Fruit fly (Drosophila melanogaster): ENCODE data around the gene CG7142.

CG7142 gene

DNA sequence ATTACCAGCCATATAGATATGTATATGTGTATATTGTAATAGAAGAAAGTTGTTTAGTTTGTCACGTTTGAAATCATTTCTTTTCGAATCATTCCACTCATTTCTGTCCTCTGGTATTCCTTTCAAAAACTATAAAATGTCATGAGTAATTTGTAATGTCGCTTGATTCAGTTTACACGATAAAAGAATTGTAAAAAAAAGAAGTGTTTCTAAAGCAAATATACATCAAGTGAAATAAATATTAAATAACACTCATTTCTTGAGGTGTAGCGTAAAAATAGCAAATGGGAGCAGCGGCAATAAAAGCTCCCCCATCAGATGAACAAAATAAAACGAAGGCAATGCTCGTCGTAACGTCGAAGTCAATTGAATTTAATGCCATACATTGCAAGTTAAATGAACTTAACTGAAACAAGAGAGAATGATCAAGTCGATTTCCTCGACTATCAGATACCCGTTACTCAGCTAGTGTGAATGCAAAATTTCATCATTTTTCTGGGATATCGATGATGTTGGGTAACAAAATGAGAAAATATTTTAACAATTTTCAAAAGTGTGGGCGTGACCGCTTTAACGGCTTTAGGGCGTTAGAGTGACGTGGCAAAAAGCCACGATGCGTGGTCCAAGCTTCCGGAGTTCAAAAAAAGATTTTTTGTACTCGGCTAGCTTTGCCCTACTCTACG lies 16.1 kb upstream of the CG7142 start (continued):
- TF ChIP-seq Gug (GFP tag; IDR thresholded peaks at IDR 0.05) (no peak), CG10631 (GFP tag; optimal IDR thresholded peaks at IDR 0.05) (peak; percentile 9), fd59A (GFP tag; optimal IDR thresholded peaks at IDR 0.05) (no peak), ss (GFP tag; optimal IDR thresholded peaks at IDR 0.05) (peak in 1 of 2 experiments; percentile 28), Met (GFP tag; optimal IDR thresholded peaks at IDR 0.05) (peak; percentile 11), fd85E (GFP tag; optimal IDR thresholded peaks at IDR 0.05) (no peak), topi (GFP tag; optimal IDR thresholded peaks at IDR 0.05) (peak; percentile 3), CG15336 (GFP tag; IDR thresholded peaks at IDR 0.05) (peak; percentile 44), Ets96B (tag; optimal IDR thresholded peaks at IDR 0.05) (peak; percentile 54)

DNA sequence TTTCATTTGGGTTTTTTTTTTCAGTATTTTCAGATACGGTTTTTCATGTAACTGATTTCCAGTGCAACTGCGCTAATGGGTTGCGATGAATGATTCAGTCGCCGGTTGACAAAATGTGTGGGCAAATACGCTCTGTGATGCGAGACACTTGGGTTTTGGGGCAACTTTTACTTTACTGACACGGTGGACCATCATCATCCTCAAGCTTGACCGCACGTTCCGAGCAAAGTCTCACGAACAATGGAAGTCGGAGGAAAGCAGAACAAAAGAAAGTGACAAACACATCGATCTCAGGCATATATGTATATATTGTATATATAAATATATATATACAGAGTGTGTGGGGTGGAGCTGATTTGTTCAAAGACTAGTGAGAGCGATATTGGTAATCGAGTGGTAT lies 15.2 kb upstream of the CG7142 start:
- peak; percentile 9 for TF ChIP-seq Sox102F (GFP tag; optimal IDR thresholded peaks at IDR 0.05)
- no peak for TF ChIP-seq esn (GFP tag; optimal IDR thresholded peaks at IDR 0.05)
- TF ChIP-seq fd59A (GFP tag; optimal IDR thresholded peaks at IDR 0.05), result no peak
- no peak for TF ChIP-seq CG31627 (GFP tag; optimal IDR thresholded peaks at IDR 0.05)
- TF ChIP-seq vri (GFP tag; optimal IDR thresholded peaks at IDR 0.05), result no peak
- peak; percentile 23 for TF ChIP-seq CG6808 (GFP tag; optimal IDR thresholded peaks at IDR 0.05)
- TF ChIP-seq Hr39 (GFP tag; optimal IDR thresholded peaks at IDR 0.05), result no peak
- TF ChIP-seq CG10669 (GFP tag; optimal IDR thresholded peaks at IDR 0.05), result no peak
- TF ChIP-seq acj6 (GFP tag; optimal IDR thresholded peaks at IDR 0.05), result no peak
- TF ChIP-seq Met (GFP tag; optimal IDR thresholded peaks at IDR 0.05), result no peak
- no peak for TF ChIP-seq CG32006 (GFP tag; optimal IDR thresholded peaks at IDR 0.05)
- TF ChIP-seq ss (GFP tag; optimal IDR thresholded peaks at IDR 0.05), result peak in 1 of 2 experiments; percentile 49
- peak; percentile 58 for TF ChIP-seq CG9139 (GFP tag; optimal IDR thresholded peaks at IDR 0.05)
- TF ChIP-seq Sox14 (GFP tag; optimal IDR thresholded peaks at IDR 0.05), result no peak
- TF ChIP-seq Blimp-1 (GFP tag; optimal IDR thresholded peaks at IDR 0.05), result peak; percentile 46
- no peak for TF ChIP-seq dsx (GFP tag; optimal IDR thresholded peaks at IDR 0.05; ENCODE audit: poor library complexity, severe bottlenecking)
- TF ChIP-seq CG6163 (GFP tag; IDR thresholded peaks at IDR 0.05), result 0 out of 3 replicates have a peak, but pooled peaks have one; percentile 10
- TF ChIP-seq CG6854 (GFP tag; optimal IDR thresholded peaks at IDR 0.05), result no peak
- peak; percentile 34 for TF ChIP-seq svp (GFP tag)
- TF ChIP-seq Eip78C (GFP tag), result peak; percentile 63
- no peak for TF ChIP-seq Smox (GFP tag; optimal IDR thresholded peaks at IDR 0.05)
- TF ChIP-seq Hr4 (GFP tag; optimal IDR thresholded peaks at IDR 0.05), result no peak

DNA sequence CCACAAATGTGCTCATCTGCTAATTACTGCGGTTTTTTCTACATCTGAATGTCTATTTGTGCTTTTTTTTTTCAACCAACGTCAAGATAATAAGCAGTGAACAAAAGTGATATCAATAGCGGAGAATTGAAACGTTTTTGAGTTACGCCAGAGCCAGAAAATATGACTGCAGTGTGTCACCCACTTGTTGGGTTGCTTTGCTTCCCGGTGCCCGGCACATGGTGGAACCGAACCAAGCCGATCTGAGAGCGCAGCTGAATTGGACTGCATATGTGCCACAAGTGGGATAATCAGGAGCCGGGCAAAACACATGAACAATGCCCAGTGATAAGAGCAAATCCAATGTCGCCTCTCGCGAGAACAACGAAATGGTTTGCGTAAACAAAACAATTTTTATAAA lies 13.0 kb upstream of the CG7142 start:
- no peak for TF ChIP-seq Sox14 (GFP tag; optimal IDR thresholded peaks at IDR 0.05)
- no peak for TF ChIP-seq Smox (GFP tag; optimal IDR thresholded peaks at IDR 0.05)
- TF ChIP-seq Eip78C (GFP tag), result peak; percentile 32
- no peak for TF ChIP-seq Eip93F (GFP tag; optimal IDR thresholded peaks at IDR 0.05)
- TF ChIP-seq svp (GFP tag), result peak; percentile 73
- no peak for TF ChIP-seq Hr38 (GFP tag; optimal IDR thresholded peaks at IDR 0.05)
- peak; percentile 66 for TF ChIP-seq vri (GFP tag; optimal IDR thresholded peaks at IDR 0.05)
- no peak for TF ChIP-seq Gug (GFP tag; IDR thresholded peaks at IDR 0.05)

DNA sequence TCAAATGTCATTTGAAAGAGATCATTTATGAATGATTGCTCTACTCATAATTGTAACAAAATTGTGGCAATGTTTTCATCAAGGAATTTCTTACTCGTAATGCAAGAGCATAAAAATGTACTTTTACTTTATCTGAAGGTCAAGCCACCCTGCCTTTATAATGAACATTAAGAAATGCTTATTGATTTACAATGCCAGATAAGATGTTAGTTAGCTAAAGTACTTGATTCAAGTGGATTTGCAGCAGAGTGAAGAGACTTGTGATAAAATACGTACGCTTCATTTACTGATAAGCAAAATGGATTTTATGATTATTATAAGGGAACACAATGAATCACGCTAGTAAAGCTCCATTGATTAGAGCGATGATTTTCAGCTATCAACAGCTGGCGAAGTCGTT lies 12.5 kb upstream of the CG7142 start:
- TF ChIP-seq OdsH (GFP tag; optimal IDR thresholded peaks at IDR 0.05), result no peak
- TF ChIP-seq svp (GFP tag), result peak; percentile 69

DNA sequence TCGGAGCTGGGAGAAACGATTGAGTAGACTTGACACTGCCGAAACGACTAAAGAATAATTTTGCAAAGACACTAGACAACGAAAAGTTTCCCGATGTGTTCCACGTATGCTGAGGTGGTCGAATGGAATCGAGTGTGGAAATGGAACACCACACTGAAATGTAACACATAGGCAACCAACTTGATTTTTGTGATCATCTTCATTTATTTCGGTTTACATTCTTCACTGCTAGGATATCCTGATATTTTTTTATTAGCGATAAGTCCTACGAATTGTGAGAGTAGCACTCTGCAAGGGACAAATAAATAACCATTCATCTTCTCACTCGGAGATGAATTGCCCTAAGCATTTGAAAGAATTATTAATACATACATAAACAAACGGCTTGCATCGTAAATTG lies 9.4 kb upstream of the CG7142 start, which contains the start of gene CG7131:
TSS of gene CG7131 (minus strand) at position 101 of the 400 bp plus-strand sequence.
- TF ChIP-seq vri (GFP tag; optimal IDR thresholded peaks at IDR 0.05) (no peak), CG1621 (tag; optimal IDR thresholded peaks at IDR 0.05) (no peak), spab (GFP tag; optimal IDR thresholded peaks at IDR 0.05) (no peak), CG8319 (GFP tag; optimal IDR thresholded peaks at IDR 0.05) (no peak), CG31627 (GFP tag; optimal IDR thresholded peaks at IDR 0.05) (no peak), CG8632 (GFP tag; optimal IDR thresholded peaks at IDR 0.05) (no peak), CG34406 (GFP tag; optimal IDR thresholded peaks at IDR 0.05) (no peak)
